Worm (Caenorhabditis elegans) whole organism, midembryonic: ENCODE data around the gene grl-26.

Experiments used
- cog-1 ChIP-seq: sonication (generic microtip); optimal IDR thresholded peaks from 2 replicates; lab custom pipeline; 2016; ENCODE audit warnings: missing genetic modification characterization, missing compliant biosample characterization
- flt-1 ChIP-seq: fragments of 200-800 bp; sonication (Bioruptor generic); IDR thresholded peaks from 2 replicates; pipeline ENCODE4 v1.3.6; 2022; ENCODE audit warnings: missing genetic modification characterization, missing compliant biosample characterization
- klf-2 ChIP-seq: fragments of 200-800 bp; sonication (Bioruptor generic); conservative IDR thresholded peaks from 2 replicates; pipeline ENCODE4 v1.3.6; 2022; ENCODE audit warnings: missing genetic modification reagents, missing genetic modification characterization, missing compliant biosample characterization
- med-1 ChIP-seq: sonication (generic microtip); optimal IDR thresholded peaks from 2 replicates; lab custom pipeline; 2017; ENCODE audit warnings: missing genetic modification characterization, mild to moderate bottlenecking, missing compliant biosample characterization, antibody characterized with exemption, missing genetic modification reagents; ENCODE audit not compliant: insufficient read depth
- ref-1 ChIP-seq: fragments of 200-800 bp; sonication (Bioruptor generic); conservative IDR thresholded peaks from 2 replicates; pipeline ENCODE4 v1.3.6; 2022; ENCODE audit warnings: missing genetic modification reagents, missing genetic modification characterization, missing compliant biosample characterization
- tab-1 ChIP-seq: fragments of 200-800 bp; sonication (Bioruptor generic); IDR thresholded peaks from 2 replicates; pipeline ENCODE4 v1.3.6; 2022; ENCODE audit warnings: missing genetic modification characterization, missing compliant biosample characterization
- ztf-23 ChIP-seq: fragments of 200-800 bp; sonication (Bioruptor generic); IDR thresholded peaks from 2 replicates; pipeline ENCODE4 v1.3.6; 2022; ENCODE audit warnings: missing genetic modification reagents, missing genetic modification characterization, missing compliant biosample characterization
- ztf-29 ChIP-seq: fragments of 200-800 bp; sonication (Bioruptor generic); IDR thresholded peaks from 2 replicates; pipeline ENCODE4 v1.3.6; 2022; ENCODE audit warnings: missing genetic modification reagents, missing genetic modification characterization, missing compliant biosample characterization

DNA sequence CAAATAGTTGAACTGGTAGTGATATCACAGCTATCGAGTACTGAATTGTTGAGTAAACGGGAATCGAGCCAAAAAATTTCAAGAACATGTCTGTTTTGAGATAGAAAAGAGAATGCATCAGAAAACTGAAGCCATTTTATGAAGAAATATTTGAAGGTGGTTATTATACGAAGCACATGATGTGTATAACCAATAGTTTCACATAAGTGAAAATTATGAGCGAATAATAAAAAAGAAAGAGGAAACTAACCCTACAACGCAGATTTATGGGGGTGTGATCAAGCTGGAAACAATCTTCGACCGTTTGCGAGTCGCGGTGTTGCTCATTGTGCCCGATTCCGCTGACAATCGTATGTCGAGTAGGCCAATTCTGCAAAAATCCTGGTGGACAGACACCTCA, 49.3 kb downstream of the grl-26 start, which contains the start of gene srh-282:
- TF ChIP-seq cog-1 (tag; lab: Kevin White, UChicago) (no peak), klf-2 (GFP tag; lab: Robert Waterston, UW) (no peak), flt-1 (GFP tag; lab: Robert Waterston, UW) (no peak), tab-1 (GFP tag; lab: Robert Waterston, UW) (no peak), ztf-23 (GFP tag; lab: Robert Waterston, UW) (no peak), ztf-29 (no peak), med-1 (GFP tag; lab: Kevin White, UChicago) (no peak), ref-1 (GFP tag; lab: Robert Waterston, UW) (no peak)
